Fruit fly (Drosophila melanogaster) whole organism, embryonic: ENCODE results near the gene CG33687.

Source experiments
- Ada2b ChIP-seq: fragments of 200-800 bp; sonication (Bioruptor generic); IDR thresholded peaks from 2 replicates; pipeline ENCODE4 v1.3.6; 2022; ENCODE audit warnings: missing biosample characterization, missing genetic modification characterization
- Adf1 ChIP-seq: fragments of 200-800 bp; sonication (Bioruptor generic); IDR thresholded peaks from 2 replicates; pipeline ENCODE4 v1.3.6; 2022; ENCODE audit warnings: missing biosample characterization, missing genetic modification characterization
- Antp ChIP-seq: fragments of 200-800 bp; sonication (Bioruptor generic); optimal IDR thresholded peaks from 3 replicates; lab custom pipeline; 2016; ENCODE audit warnings: missing biosample characterization, missing genetic modification characterization
- B-H2 ChIP-seq: fragments of 200-800 bp; sonication (Bioruptor generic); optimal IDR thresholded peaks from 2 replicates; lab custom pipeline; 2018; ENCODE audit warnings: missing biosample characterization, mild to moderate bottlenecking, missing genetic modification characterization
- Blimp-1 ChIP-seq: fragments of 200-800 bp; sonication (Bioruptor generic); optimal IDR thresholded peaks from 3 replicates; lab custom pipeline; 2018; ENCODE audit warnings: missing biosample characterization, missing genetic modification characterization, mild to moderate bottlenecking, moderate library complexity, missing genetic modification reagents
- CG12071 ChIP-seq: fragments of 200-800 bp; sonication (Bioruptor generic); optimal IDR thresholded peaks from 3 replicates; lab custom pipeline; 2018; ENCODE audit warnings: missing biosample characterization, mild to moderate bottlenecking, missing genetic modification characterization
- CG12659 ChIP-seq: fragments of 200-800 bp; sonication (Bioruptor generic); optimal IDR thresholded peaks from 3 replicates; lab custom pipeline; 2017; ENCODE audit warnings: mild to moderate bottlenecking, missing biosample characterization, missing genetic modification reagents, missing genetic modification characterization
- CG15696 ChIP-seq: fragments of 200-800 bp; sonication (Bioruptor generic); optimal IDR thresholded peaks from 2 replicates; lab custom pipeline; 2019; ENCODE audit warnings: missing biosample characterization, mild to moderate bottlenecking, missing genetic modification characterization, moderate library complexity
- CG17361 ChIP-seq: fragments of 200-800 bp; sonication (Bioruptor generic); IDR thresholded peaks from 3 replicates; pipeline ENCODE4 v1.3.6; 2022; ENCODE audit warnings: missing biosample characterization, missing genetic modification characterization
- CG18262 ChIP-seq: fragments of 200-800 bp; optimal IDR thresholded peaks from 3 replicates; lab custom pipeline; 2019; ENCODE audit warnings: missing biosample characterization, mild to moderate bottlenecking, missing genetic modification characterization, moderate library complexity
- CG2129 ChIP-seq: fragments of 200-800 bp; sonication (Bioruptor generic); IDR thresholded peaks from 2 replicates; pipeline ENCODE4 v1.3.6; 2022; ENCODE audit warnings: missing biosample characterization, missing genetic modification characterization; ENCODE audit not compliant: partially characterized antibody
- CG30431 ChIP-seq: fragments of 200-800 bp; sonication (Bioruptor generic); optimal IDR thresholded peaks from 2 replicates; lab custom pipeline; 2017; ENCODE audit warnings: missing biosample characterization, missing genetic modification characterization
- CG31365 ChIP-seq: fragments of 200-800 bp; sonication (Bioruptor generic); optimal IDR thresholded peaks from 2 replicates; lab custom pipeline; 2018; ENCODE audit warnings: missing biosample characterization, mild to moderate bottlenecking, missing genetic modification characterization
- CG32532 ChIP-seq: fragments of 200-800 bp; sonication (Bioruptor generic); IDR thresholded peaks from 2 replicates; pipeline ENCODE4 v1.3.6; 2022; ENCODE audit warnings: missing biosample characterization, missing genetic modification characterization
- CG34376 ChIP-seq: fragments of 200-800 bp; sonication (Bioruptor generic); optimal IDR thresholded peaks from 2 replicates; lab custom pipeline; 2018; ENCODE audit warnings: missing biosample characterization, mild to moderate bottlenecking, missing genetic modification characterization
- CG5180 ChIP-seq: fragments of 200-800 bp; sonication (Bioruptor generic); optimal IDR thresholded peaks from 3 replicates; lab custom pipeline; 2017; ENCODE audit warnings: missing biosample characterization, missing genetic modification characterization, mild to moderate bottlenecking, moderate library complexity, missing genetic modification reagents
- CG7271 ChIP-seq: fragments of 200-800 bp; sonication (Bioruptor generic); optimal IDR thresholded peaks from 2 replicates; lab custom pipeline; 2018; ENCODE audit warnings: missing biosample characterization, mild to moderate bottlenecking, missing genetic modification characterization, moderate library complexity
- CG7556 ChIP-seq: fragments of 200-800 bp; sonication (Bioruptor generic); optimal IDR thresholded peaks from 2 replicates; lab custom pipeline; 2017; ENCODE audit warnings: missing biosample characterization, mild to moderate bottlenecking, missing genetic modification characterization
- CG8924 ChIP-seq: fragments of 200-800 bp; optimal IDR thresholded peaks from 3 replicates; lab custom pipeline; 2019; ENCODE audit warnings: missing biosample characterization, mild to moderate bottlenecking, missing genetic modification characterization, moderate library complexity
- CG9437 ChIP-seq: fragments of 200-800 bp; sonication (Bioruptor generic); optimal IDR thresholded peaks from 2 replicates; lab custom pipeline; 2018; ENCODE audit warnings: missing biosample characterization, mild to moderate bottlenecking, missing genetic modification characterization
- CTCF ChIP-seq: fragments of 200-800 bp; sonication (Bioruptor generic); optimal IDR thresholded peaks from 2 replicates; lab custom pipeline; 2017; ENCODE audit warnings: missing biosample characterization, mild to moderate bottlenecking, missing genetic modification characterization, moderate library complexity
- D19B ChIP-seq: fragments of 200-800 bp; sonication (Bioruptor generic); optimal IDR thresholded peaks from 2 replicates; lab custom pipeline; 2017; ENCODE audit warnings: missing biosample characterization, mild to moderate bottlenecking, missing genetic modification characterization
- Fer3 ChIP-seq: fragments of 200-800 bp; sonication (Bioruptor generic); optimal IDR thresholded peaks from 2 replicates; lab custom pipeline; 2018; ENCODE audit warnings: missing biosample characterization, mild to moderate bottlenecking, missing genetic modification characterization, moderate library complexity
- H15 ChIP-seq: fragments of 200-800 bp; sonication (Bioruptor generic); IDR thresholded peaks from 3 replicates; pipeline ENCODE4 v1.3.6; 2022; ENCODE audit warnings: missing biosample characterization, missing genetic modification characterization
- Hand ChIP-seq: fragments of 200-800 bp; sonication (Bioruptor generic); optimal IDR thresholded peaks from 2 replicates; lab custom pipeline; 2017; ENCODE audit warnings: mild to moderate bottlenecking, missing biosample characterization, missing genetic modification reagents, missing genetic modification characterization
- Nf-YB ChIP-seq: fragments of 200-800 bp; sonication (Bioruptor generic); optimal IDR thresholded peaks from 3 replicates; lab custom pipeline; 2019; ENCODE audit warnings: missing biosample characterization, mild to moderate bottlenecking, missing genetic modification characterization, moderate library complexity
- Nf-YC ChIP-seq: fragments of 200-800 bp; optimal IDR thresholded peaks from 3 replicates; lab custom pipeline; 2019; ENCODE audit warnings: missing biosample characterization, mild to moderate bottlenecking, missing genetic modification characterization, moderate library complexity
- YL-1 ChIP-seq: fragments of 200-800 bp; sonication (Bioruptor generic); optimal IDR thresholded peaks from 3 replicates; lab custom pipeline; 2017; ENCODE audit warnings: missing biosample characterization, mild to moderate bottlenecking, missing genetic modification characterization
- ab ChIP-seq: fragments of 200-800 bp; sonication (Bioruptor generic); optimal IDR thresholded peaks from 2 replicates; lab custom pipeline; 2016; ENCODE audit warnings: missing biosample characterization, missing genetic modification characterization
- bigmax ChIP-seq: fragments of 200-800 bp; sonication (Bioruptor generic); optimal IDR thresholded peaks from 2 replicates; lab custom pipeline; 2018; ENCODE audit warnings: missing biosample characterization, mild to moderate bottlenecking, missing genetic modification characterization
- chm ChIP-seq: fragments of 200-800 bp; sonication (Bioruptor generic); IDR thresholded peaks from 2 replicates; pipeline ENCODE4 v1.3.6; 2022; ENCODE audit warnings: missing biosample characterization, missing genetic modification characterization
- cwo ChIP-seq: fragments of 200-800 bp; sonication (Bioruptor generic); optimal IDR thresholded peaks from 3 replicates; lab custom pipeline; 2017; ENCODE audit warnings: missing biosample characterization, missing genetic modification characterization, mild to moderate bottlenecking, moderate library complexity, missing genetic modification reagents
- dmrt99B ChIP-seq: fragments of 200-800 bp; sonication (Bioruptor generic); optimal IDR thresholded peaks from 2 replicates; lab custom pipeline; 2018; ENCODE audit warnings: missing biosample characterization, mild to moderate bottlenecking, missing genetic modification characterization, moderate library complexity
- ewg ChIP-seq: fragments of 200-800 bp; sonication (Bioruptor generic); optimal IDR thresholded peaks from 3 replicates; lab custom pipeline; 2017; ENCODE audit warnings: mild to moderate bottlenecking, missing biosample characterization, missing genetic modification reagents, missing genetic modification characterization
- gsb-n ChIP-seq: fragments of 200-800 bp; sonication (Bioruptor generic); optimal IDR thresholded peaks from 3 replicates; lab custom pipeline; 2018; ENCODE audit warnings: missing biosample characterization, mild to moderate bottlenecking, missing genetic modification characterization
- hb ChIP-seq: fragments of 200-800 bp; sonication (Bioruptor generic); IDR thresholded peaks from 3 replicates; pipeline ENCODE4 v1.3.6; 2022; ENCODE audit warnings: missing biosample characterization, missing genetic modification characterization; ENCODE audit not compliant: partially characterized antibody
- jing ChIP-seq: fragments of 200-800 bp; sonication (Bioruptor generic); optimal IDR thresholded peaks from 2 replicates; lab custom pipeline; 2018; ENCODE audit warnings: missing biosample characterization, mild to moderate bottlenecking, missing genetic modification characterization
- klu ChIP-seq: fragments of 200-800 bp; sonication (Bioruptor generic); IDR thresholded peaks from 2 replicates; pipeline ENCODE4 v1.3.6; 2022; ENCODE audit warnings: missing biosample characterization, missing genetic modification characterization
- kni ChIP-seq: fragments of 200-800 bp; sonication (Bioruptor generic); optimal IDR thresholded peaks from 3 replicates; lab custom pipeline; 2017; ENCODE audit warnings: mild to moderate bottlenecking, missing biosample characterization, missing genetic modification reagents, missing genetic modification characterization
- lab ChIP-seq: fragments of 200-800 bp; sonication (Bioruptor generic); optimal IDR thresholded peaks from 3 replicates; lab custom pipeline; 2017; ENCODE audit warnings: missing biosample characterization, missing genetic modification characterization, mild to moderate bottlenecking, moderate library complexity, missing genetic modification reagents
- pan ChIP-seq, 4 experiments: fragments of >200 bp in 3 of 4; fragments of 200-800 bp in 1 of 4; sonication (Bioruptor generic) in 1 of 4; optimal IDR thresholded peaks in 3 of 4; IDR thresholded peaks in 1 of 4; 2 replicates each; pipeline versions ENCODE4 v1.3.6 to Lab custom; 2017 to 2022; ENCODE audit warnings: missing biosample characterization in 2 of 4, missing genetic modification characterization in 2 of 4, mixed read lengths in 1 of 4
- pho ChIP-seq: fragments of 200-800 bp; sonication (Bioruptor generic); optimal IDR thresholded peaks from 2 replicates; lab custom pipeline; 2016; ENCODE audit warnings: missing biosample characterization, missing genetic modification characterization
- sd ChIP-seq: fragments of 200-800 bp; sonication (Bioruptor generic); optimal IDR thresholded peaks from 3 replicates; lab custom pipeline; 2018; ENCODE audit warnings: missing biosample characterization, mild to moderate bottlenecking, missing genetic modification characterization, moderate library complexity
- unc-4 ChIP-seq: fragments of 200-800 bp; sonication (Bioruptor generic); IDR thresholded peaks from 2 replicates; pipeline ENCODE4 v1.3.6; 2022; ENCODE audit warnings: missing biosample characterization, missing genetic modification characterization; ENCODE audit not compliant: partially characterized antibody
- vnd ChIP-seq: fragments of 200-800 bp; sonication (Bioruptor generic); IDR thresholded peaks from 3 replicates; pipeline ENCODE4 v1.3.6; 2022; ENCODE audit warnings: missing biosample characterization, missing genetic modification characterization; ENCODE audit not compliant: partially characterized antibody
- vvl ChIP-seq: fragments of 200-800 bp; sonication (Bioruptor generic); IDR thresholded peaks from 2 replicates; pipeline ENCODE4 v1.3.6; 2022; ENCODE audit warnings: missing biosample characterization, missing genetic modification characterization
- wor ChIP-seq: fragments of 200-800 bp; sonication (Bioruptor generic); IDR thresholded peaks from 2 replicates; pipeline ENCODE4 v1.3.6; 2022; ENCODE audit warnings: missing biosample characterization, missing genetic modification characterization

Gene CG33687

DNA sequence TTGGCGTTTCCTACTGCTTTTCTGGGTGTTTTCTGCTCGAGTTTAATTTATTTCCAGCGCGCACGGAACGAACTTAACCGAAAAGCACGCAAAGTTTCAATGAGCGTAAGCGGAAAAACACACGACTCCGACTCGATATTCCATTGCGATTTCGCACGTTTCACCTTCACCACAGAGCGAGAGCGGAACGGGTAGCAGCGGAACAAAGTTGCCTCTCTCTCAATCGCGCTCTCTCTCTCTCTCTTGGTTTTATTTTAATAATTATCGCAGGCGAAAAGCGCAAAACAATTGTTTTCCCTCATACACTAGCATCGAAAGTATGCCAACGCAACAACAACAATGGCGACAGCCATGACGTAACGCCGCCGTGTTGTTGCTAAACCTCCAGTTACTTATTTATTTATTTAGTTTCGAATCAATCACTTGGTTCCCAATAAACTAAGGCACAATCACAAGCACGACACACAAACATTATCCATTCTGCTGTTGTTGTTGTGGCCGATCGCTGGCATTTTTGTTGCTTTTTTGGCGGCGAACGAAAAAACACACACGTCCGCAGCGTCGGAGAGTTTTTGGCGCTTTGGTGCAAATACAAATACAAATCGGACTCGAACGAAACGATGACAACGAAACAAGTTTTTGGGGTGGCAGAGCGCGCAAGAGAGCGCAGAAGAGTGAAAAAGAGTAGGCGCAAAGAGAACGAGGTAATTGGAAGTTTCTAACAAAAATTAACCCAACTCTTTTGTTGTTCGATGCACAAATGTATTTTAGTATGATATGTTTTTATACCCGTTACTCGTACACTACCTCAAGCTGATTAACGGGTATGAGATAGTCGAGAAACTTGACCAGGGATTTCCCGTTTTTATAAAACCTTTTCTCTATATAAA lies 33.3 kb upstream of the CG33687 start, which contains the start of gene CG5151 (continued):
- TF ChIP-seq CG18262 (tag; lab: Kevin White, UChicago) (peak; percentile 1), ewg (GFP tag; lab: Kevin White, UChicago) (no peak), D19B (peak; percentile 63), CG7271 (tag; lab: Kevin White, UChicago) (no peak), Hand (GFP tag; lab: Kevin White, UChicago) (no peak), Nf-YC (tag; lab: Kevin White, UChicago) (peak; percentile 21), CG15696 (tag; lab: Kevin White, UChicago) (no peak), CG34376 (peak; percentile 75), Ada2b (GFP tag; lab: Robert Waterston, UW) (no peak), wor (GFP tag; lab: Robert Waterston, UW) (no peak), hb (GFP tag; lab: Robert Waterston, UW) (peak; percentile 81), Adf1 (GFP tag; lab: Robert Waterston, UW) (peak; percentile 27; the same call in 1 of the 2 replicates), CG17361 (GFP tag; lab: Robert Waterston, UW) (peak; percentile 44; the same call in 1 of the 3 replicates), chm (GFP tag; lab: Robert Waterston, UW) (peak; percentile 83; the same call in 1 of the 2 replicates), dmrt99B (tag; lab: Kevin White, UChicago) (no peak), jing (no peak), pan (optimal IDR thresholded peaks at IDR 0.05; lab: Kevin White, UChicago) (no peak), pan (GFP tag; optimal IDR thresholded peaks at IDR 0.05 in 1 of 2, IDR thresholded peaks at IDR 0.05 in 1 of 2) (peak in 1 of 2 experiments; percentile 45), H15 (no peak), vnd (GFP tag; lab: Robert Waterston, UW) (peak; percentile 75), Blimp-1 (GFP tag; lab: Kevin White, UChicago) (no peak), gsb-n (tag; lab: Kevin White, UChicago) (no peak), CTCF (GFP tag; lab: Kevin White, UChicago) (peak; percentile 89), CG32532 (GFP tag; lab: Robert Waterston, UW) (peak; percentile 60; the same call in 1 of the 2 replicates), Antp (no peak), sd (tag; lab: Kevin White, UChicago) (peak; percentile 76), CG30431 (GFP tag; lab: Kevin White, UChicago) (no peak), CG12071 (GFP tag; lab: Kevin White, UChicago) (peak; percentile 30), Nf-YB (GFP tag; lab: Kevin White, UChicago) (no peak), CG5180 (GFP tag; lab: Kevin White, UChicago) (peak; percentile 80), CG9437 (GFP tag; lab: Kevin White, UChicago) (peak; percentile 44), B-H2 (GFP tag; lab: Kevin White, UChicago) (peak; percentile 14), vvl (GFP tag; lab: Robert Waterston, UW) (peak; percentile 41), CG12659 (GFP tag; lab: Kevin White, UChicago) (peak; percentile 36), bigmax (GFP tag; lab: Kevin White, UChicago) (no peak), pho (GFP tag; lab: Kevin White, UChicago) (no peak), unc-4 (GFP tag; lab: Robert Waterston, UW) (peak; percentile 23), lab (GFP tag; lab: Kevin White, UChicago) (peak; percentile 33), ab (no peak), CG8924 (tag; lab: Kevin White, UChicago) (peak; percentile 40), CG2129 (no peak), Fer3 (tag; lab: Kevin White, UChicago) (no peak), CG31365 (peak; percentile 21), klu (GFP tag; lab: Robert Waterston, UW) (no peak), cwo (GFP tag; lab: Kevin White, UChicago) (peak; percentile 53), YL-1 (GFP tag; lab: Kevin White, UChicago) (peak; percentile 51), CG7556 (GFP tag; lab: Kevin White, UChicago) (peak; percentile 6), kni (GFP tag; lab: Kevin White, UChicago) (peak; percentile 30)
